Fruit fly (Drosophila melanogaster) whole organism, embryonic: Measurements from ENCODE around the gene Ilp1.

Source experiments
- CG12236 ChIP-seq: fragments of 200-800 bp; sonication (Bioruptor generic); optimal IDR thresholded peaks from 2 replicates; lab custom pipeline; 2016; ENCODE audit warnings: missing biosample characterization, missing genetic modification characterization
- CG13894 ChIP-seq: fragments of 200-800 bp; sonication (Bioruptor generic); optimal IDR thresholded peaks from 3 replicates; lab custom pipeline; 2018; ENCODE audit warnings: missing biosample characterization, mild to moderate bottlenecking, missing genetic modification characterization, moderate library complexity
- CG18619 ChIP-seq: fragments of 200-800 bp; sonication (Bioruptor generic); optimal IDR thresholded peaks from 3 replicates; lab custom pipeline; 2017; ENCODE audit warnings: missing biosample characterization, mild to moderate bottlenecking, missing genetic modification characterization
- kni ChIP-seq: fragments of 200-800 bp; sonication (Bioruptor generic); optimal IDR thresholded peaks from 3 replicates; lab custom pipeline; 2017; ENCODE audit warnings: mild to moderate bottlenecking, missing biosample characterization, missing genetic modification reagents, missing genetic modification characterization
- luna ChIP-seq: fragments of 200-800 bp; sonication (Bioruptor generic); optimal IDR thresholded peaks from 2 replicates; lab custom pipeline; 2016; ENCODE audit warnings: missing biosample characterization, missing genetic modification characterization
- run ChIP-seq: fragments of 200-800 bp; sonication (Bioruptor generic); optimal IDR thresholded peaks from 3 replicates; lab custom pipeline; 2018; ENCODE audit warnings: missing biosample characterization, mild to moderate bottlenecking, missing genetic modification characterization

DNA sequence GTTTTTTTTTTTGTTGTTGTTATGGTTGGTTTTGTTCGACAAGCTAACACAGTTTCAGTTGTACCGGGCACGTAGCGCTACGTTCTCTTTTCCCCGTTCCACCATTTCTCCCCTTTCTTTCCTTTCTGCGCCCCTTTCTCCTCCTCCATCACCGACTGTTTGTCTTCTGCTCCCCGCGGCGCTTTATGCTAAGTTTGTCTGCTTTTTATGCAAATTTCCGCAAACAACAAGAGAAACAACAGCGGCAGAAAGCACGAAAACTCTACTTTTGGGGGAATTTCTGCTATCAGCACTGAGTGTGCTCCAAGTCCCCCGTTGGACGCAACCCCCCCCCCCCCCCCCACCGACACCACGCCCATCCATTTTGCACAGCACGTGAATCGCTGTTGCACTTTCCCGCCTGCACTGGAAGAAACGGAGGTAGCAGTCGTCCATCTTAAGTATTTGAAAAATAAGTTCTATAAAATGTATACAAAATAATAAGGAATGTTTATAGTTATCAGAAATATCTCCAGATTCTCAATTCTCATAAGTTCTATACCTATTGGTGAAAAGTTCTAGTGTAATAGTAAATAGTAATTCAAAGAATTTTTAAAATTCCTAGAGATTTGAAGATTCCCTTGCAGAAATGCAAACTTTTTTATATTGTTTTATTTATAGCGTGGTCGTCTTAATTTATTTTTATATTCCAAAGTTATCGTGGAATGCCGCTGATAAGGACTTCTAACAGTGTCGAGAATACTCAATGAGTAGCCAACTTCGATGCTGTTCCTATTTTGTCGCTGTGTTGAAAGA lies 33.1 kb upstream of the Ilp1 start:
- no peak for TF ChIP-seq kni
- TF ChIP-seq CG18619 (GFP tag; lab: Kevin White, UChicago): no peak
- TF ChIP-seq CG12236 (GFP tag; lab: Kevin White, UChicago): no peak
- TF ChIP-seq CG13894: no peak
- TF ChIP-seq luna (GFP tag; lab: Kevin White, UChicago): no peak
- no peak for TF ChIP-seq run (tag; lab: Kevin White, UChicago)
